Fruit fly (Drosophila melanogaster): Measurements from ENCODE around the gene cype.

DNA sequence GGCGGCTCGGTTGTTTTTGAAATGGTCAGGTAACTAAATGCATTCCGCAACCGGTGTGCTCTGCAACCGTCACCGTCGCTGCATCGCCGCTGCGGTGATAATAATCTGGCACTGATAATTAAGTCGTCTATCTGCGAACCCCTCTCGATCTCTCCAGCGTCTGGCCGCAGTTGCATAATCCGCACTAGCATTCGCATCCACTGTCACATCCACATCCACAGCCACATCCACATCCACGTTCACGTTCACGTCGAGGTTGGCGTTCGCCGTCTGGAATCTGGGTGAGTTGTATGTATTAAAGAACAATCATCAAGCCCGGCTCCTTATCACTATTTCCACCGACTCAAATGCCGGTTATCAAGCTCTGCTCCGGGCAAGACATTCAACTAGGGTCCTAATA, 5.5 kb downstream of the cype start:
- TF ChIP-seq Dfd (GFP tag; optimal IDR thresholded peaks at IDR 0.05) (no peak), pan (optimal IDR thresholded peaks at IDR 0.05) (no peak), N (GFP tag; optimal IDR thresholded peaks at IDR 0.05) (no peak), Dif (GFP tag; optimal IDR thresholded peaks at IDR 0.05; ENCODE audit: partially characterized antibody) (no peak), Hr78 (GFP tag; optimal IDR thresholded peaks at IDR 0.05) (no peak), psq (GFP tag; optimal IDR thresholded peaks at IDR 0.05) (no peak), Rel (GFP tag; optimal IDR thresholded peaks at IDR 0.05) (no peak), Rel (tag; optimal IDR thresholded peaks at IDR 0.05) (no peak), CG9705 (GFP tag; optimal IDR thresholded peaks at IDR 0.05) (no peak)

Data from whole organism, wandering third instar larva.